Fruit fly (Drosophila melanogaster): ENCODE results near the gene Efa6.

Efa6 gene

dm6 chr3R:22562502-22562901, 25.1 kb upstream of the Efa6 start, which contains the start of gene sit:
Gene sit (minus strand): TSS chr3R:22562572.
- no peak for TF ChIP-seq insv (optimal IDR thresholded peaks at IDR 0.05)
- TF ChIP-seq Myc (optimal IDR thresholded peaks at IDR 0.05), result no peak
- TF ChIP-seq ttk (optimal IDR thresholded peaks at IDR 0.05), result no peak
- TF ChIP-seq Sin3A (optimal IDR thresholded peaks at IDR 0.05), result no peak
- no peak for TF ChIP-seq h (optimal IDR thresholded peaks at IDR 0.05)
- no peak for TF ChIP-seq psq (optimal IDR thresholded peaks at IDR 0.05)

dm6 chr3R:22564076-22564475, 23.5 kb upstream of the Efa6 start:
- TF ChIP-seq psq (optimal IDR thresholded peaks at IDR 0.05), result no peak
- no peak for TF ChIP-seq ttk (optimal IDR thresholded peaks at IDR 0.05)
- no peak for TF ChIP-seq Myc (optimal IDR thresholded peaks at IDR 0.05)

- no peak for TF ChIP-seq psq (optimal IDR thresholded peaks at IDR 0.05)
- no peak for TF ChIP-seq insv (optimal IDR thresholded peaks at IDR 0.05)
- no peak for TF ChIP-seq h (optimal IDR thresholded peaks at IDR 0.05)
- no peak for TF ChIP-seq Sin3A (optimal IDR thresholded peaks at IDR 0.05)
- TF ChIP-seq ttk (optimal IDR thresholded peaks at IDR 0.05), result no peak
- no peak for TF ChIP-seq Myc (optimal IDR thresholded peaks at IDR 0.05)
Observed at dm6 chr3R:22564707-22565106, 22.8 kb upstream of the Efa6 start.

- TF ChIP-seq Myc (optimal IDR thresholded peaks at IDR 0.05) (no peak), insv (optimal IDR thresholded peaks at IDR 0.05) (no peak), h (optimal IDR thresholded peaks at IDR 0.05) (no peak), psq (optimal IDR thresholded peaks at IDR 0.05) (no peak), Sin3A (optimal IDR thresholded peaks at IDR 0.05) (no peak), ttk (optimal IDR thresholded peaks at IDR 0.05) (no peak)
Observed at dm6 chr3R:22565732-22566131, 21.8 kb upstream of the Efa6 start.

dm6 chr3R:22568508-22568907, 19.0 kb upstream of the Efa6 start:
- TF ChIP-seq ttk (optimal IDR thresholded peaks at IDR 0.05), result no peak
- TF ChIP-seq Myc (optimal IDR thresholded peaks at IDR 0.05), result no peak
- TF ChIP-seq psq (optimal IDR thresholded peaks at IDR 0.05), result no peak
- no peak for TF ChIP-seq Sin3A (optimal IDR thresholded peaks at IDR 0.05)
- no peak for TF ChIP-seq h (optimal IDR thresholded peaks at IDR 0.05)
- TF ChIP-seq insv (optimal IDR thresholded peaks at IDR 0.05), result no peak

- no peak for TF ChIP-seq insv (optimal IDR thresholded peaks at IDR 0.05)
- TF ChIP-seq Myc (optimal IDR thresholded peaks at IDR 0.05), result no peak
- no peak for TF ChIP-seq Sin3A (optimal IDR thresholded peaks at IDR 0.05)
- no peak for TF ChIP-seq ttk (optimal IDR thresholded peaks at IDR 0.05)
- no peak for TF ChIP-seq psq (optimal IDR thresholded peaks at IDR 0.05)
- no peak for TF ChIP-seq h (optimal IDR thresholded peaks at IDR 0.05)
Observed at dm6 chr3R:22569888-22570287, 17.7 kb upstream of the Efa6 start, which contains the start of gene CG33110. Gene CG33110 (plus strand): TSS chr3R:22570188.

- TF ChIP-seq h (optimal IDR thresholded peaks at IDR 0.05), result no peak
- no peak for TF ChIP-seq ttk (optimal IDR thresholded peaks at IDR 0.05)
- no peak for TF ChIP-seq psq (optimal IDR thresholded peaks at IDR 0.05)
- no peak for TF ChIP-seq Sin3A (optimal IDR thresholded peaks at IDR 0.05)
- TF ChIP-seq insv (optimal IDR thresholded peaks at IDR 0.05), result no peak
- TF ChIP-seq Myc (optimal IDR thresholded peaks at IDR 0.05), result no peak
Observed at dm6 chr3R:22573590-22573989, 14.0 kb upstream of the Efa6 start.

- TF ChIP-seq h (optimal IDR thresholded peaks at IDR 0.05), result no peak
- TF ChIP-seq Myc (optimal IDR thresholded peaks at IDR 0.05), result no peak
- no peak for TF ChIP-seq Sin3A (optimal IDR thresholded peaks at IDR 0.05)
- TF ChIP-seq psq (optimal IDR thresholded peaks at IDR 0.05), result no peak
- TF ChIP-seq ttk (optimal IDR thresholded peaks at IDR 0.05), result no peak
- no peak for TF ChIP-seq insv (optimal IDR thresholded peaks at IDR 0.05)
Observed at dm6 chr3R:22576096-22576697, 11.4 kb upstream of the Efa6 start.

- TF ChIP-seq psq (optimal IDR thresholded peaks at IDR 0.05), result no peak
- no peak for TF ChIP-seq h (optimal IDR thresholded peaks at IDR 0.05)
- no peak for TF ChIP-seq ttk (optimal IDR thresholded peaks at IDR 0.05)
- TF ChIP-seq insv (optimal IDR thresholded peaks at IDR 0.05), result no peak
- no peak for TF ChIP-seq Myc (optimal IDR thresholded peaks at IDR 0.05)
- TF ChIP-seq Sin3A (optimal IDR thresholded peaks at IDR 0.05), result no peak
Observed at dm6 chr3R:22576979-22577378, 10.6 kb upstream of the Efa6 start.

dm6 chr3R:22580546-22580945, 7.0 kb upstream of the Efa6 start, which contains the start of gene CSN6:
Gene CSN6 (plus strand): TSS chr3R:22580773.
- TF ChIP-seq Myc (optimal IDR thresholded peaks at IDR 0.05), result no peak
- TF ChIP-seq Sin3A (optimal IDR thresholded peaks at IDR 0.05), result no peak
- no peak for TF ChIP-seq h (optimal IDR thresholded peaks at IDR 0.05)
- TF ChIP-seq psq (optimal IDR thresholded peaks at IDR 0.05), result no peak
- TF ChIP-seq insv (optimal IDR thresholded peaks at IDR 0.05), result no peak
- no peak for TF ChIP-seq ttk (optimal IDR thresholded peaks at IDR 0.05)

- TF ChIP-seq insv (optimal IDR thresholded peaks at IDR 0.05) (no peak), Sin3A (optimal IDR thresholded peaks at IDR 0.05) (no peak), h (optimal IDR thresholded peaks at IDR 0.05) (no peak), ttk (optimal IDR thresholded peaks at IDR 0.05) (no peak), Myc (optimal IDR thresholded peaks at IDR 0.05) (no peak), psq (optimal IDR thresholded peaks at IDR 0.05) (no peak)
Observed at dm6 chr3R:22582981-22583380, 4.6 kb upstream of the Efa6 start, which contains the start of gene Dph5. Gene Dph5 (minus strand): TSS chr3R:22583225.

- TF ChIP-seq ttk (optimal IDR thresholded peaks at IDR 0.05) (no peak), insv (optimal IDR thresholded peaks at IDR 0.05) (no peak), Myc (optimal IDR thresholded peaks at IDR 0.05) (no peak), Sin3A (optimal IDR thresholded peaks at IDR 0.05) (no peak), psq (optimal IDR thresholded peaks at IDR 0.05) (no peak), h (optimal IDR thresholded peaks at IDR 0.05) (no peak)
Observed at dm6 chr3R:22584582-22584981, 3.0 kb upstream of the Efa6 start, which contains the start of the genes CG33107 and CG6937. Gene CG33107 (minus strand): TSS chr3R:22584718. Gene CG6937 (plus strand): TSS chr3R:22584773.

dm6 chr3R:22586525-22586924, 1.0 kb upstream of the Efa6 start, which contains the start of gene btn:
Gene btn (minus strand): TSS chr3R:22586625.
- TF ChIP-seq h (optimal IDR thresholded peaks at IDR 0.05) (no peak), Myc (optimal IDR thresholded peaks at IDR 0.05) (no peak), Sin3A (optimal IDR thresholded peaks at IDR 0.05) (no peak), insv (optimal IDR thresholded peaks at IDR 0.05) (no peak), psq (optimal IDR thresholded peaks at IDR 0.05) (no peak), ttk (optimal IDR thresholded peaks at IDR 0.05) (no peak)

Data from Kc167 (cell line).